Worm (Caenorhabditis elegans) whole organism, L4 larva: ENCODE results near the gene F09E5.16.

Source experiments
- D1046.2 ChIP-seq: fragments of 200-800 bp; sonication (Bioruptor generic); IDR thresholded peaks from 2 replicates; pipeline ENCODE4 v1.3.6; 2022; ENCODE audit warnings: missing genetic modification characterization, missing compliant biosample characterization
- F44E2.7 ChIP-seq: fragments of 200-800 bp; sonication (Bioruptor generic); IDR thresholded peaks from 2 replicates; pipeline ENCODE4 v2.1.2; 2022; ENCODE audit warnings: missing genetic modification characterization, missing compliant biosample characterization
- R02D3.7 ChIP-seq: fragments of 150-350 bp; sonication (generic microtip); optimal IDR thresholded peaks from 3 replicates; lab custom pipeline; 2014; ENCODE audit warnings: missing biosample characterization, missing genetic modification characterization
- T26A8.4 ChIP-seq: fragments of 200-800 bp; sonication (Bioruptor generic); IDR thresholded peaks from 2 replicates; pipeline ENCODE4 v1.3.6; 2022; ENCODE audit warnings: missing genetic modification characterization, missing compliant biosample characterization
- Y105C5A.15 ChIP-seq: fragments of 200-800 bp; sonication (Bioruptor generic); IDR thresholded peaks from 2 replicates; pipeline ENCODE4 v1.3.6; 2022; ENCODE audit warnings: missing genetic modification characterization, missing compliant biosample characterization
- Y48G9A.11 ChIP-seq: fragments of 200-800 bp; sonication (Bioruptor generic); IDR thresholded peaks from 2 replicates; pipeline ENCODE4 v1.3.6; 2022; ENCODE audit warnings: missing genetic modification reagents, missing genetic modification characterization, missing compliant biosample characterization
- Y5F2A.4 ChIP-seq: fragments of 200-800 bp; sonication (Bioruptor generic); optimal IDR thresholded peaks from 2 replicates; lab custom pipeline; 2018; ENCODE audit warnings: mild to moderate bottlenecking, missing genetic modification characterization, missing compliant biosample characterization
- Y75B8A.6 ChIP-seq: fragments of 200-800 bp; sonication (Bioruptor generic); IDR thresholded peaks from 2 replicates; pipeline ENCODE4 v1.3.6; 2022; ENCODE audit warnings: missing genetic modification reagents, missing genetic modification characterization, missing compliant biosample characterization
- ZK546.5 ChIP-seq, 2 experiments: sonication (generic microtip); optimal IDR thresholded peaks; 2 replicates each; lab custom pipeline; 2017; ENCODE audit warnings: missing biosample characterization in 2 of 2, missing genetic modification characterization in 2 of 2
- aly-2 ChIP-seq: sonication (generic microtip); optimal IDR thresholded peaks from 2 replicates; lab custom pipeline; 2018; ENCODE audit warnings: missing biosample characterization, missing genetic modification characterization
- ama-1 ChIP-seq: fragments of 150-350 bp; optimal IDR thresholded peaks from 2 replicates; lab custom pipeline; 2014; ENCODE audit warnings: inconsistent platforms, mixed read lengths
- arid-1 ChIP-seq: fragments of 200-800 bp; sonication (Bioruptor generic); conservative IDR thresholded peaks from 2 replicates; pipeline ENCODE4 v1.3.6; 2022; ENCODE audit warnings: missing genetic modification reagents, missing genetic modification characterization, missing compliant biosample characterization
- ceh-28 ChIP-seq: fragments of 150-350 bp; optimal IDR thresholded peaks from 2 replicates; lab custom pipeline; 2014; ENCODE audit warnings: missing biosample characterization, missing genetic modification reagents, missing genetic modification characterization
- ceh-44 ChIP-seq: fragments of 200-800 bp; sonication (Bioruptor generic); IDR thresholded peaks from 2 replicates; pipeline ENCODE4 v1.3.6; 2022; ENCODE audit warnings: missing genetic modification reagents, missing genetic modification characterization, missing compliant biosample characterization
- cey-2 ChIP-seq: sonication (generic microtip); optimal IDR thresholded peaks from 3 replicates; lab custom pipeline; 2017; ENCODE audit warnings: missing genetic modification characterization, mild to moderate bottlenecking, missing compliant biosample characterization, antibody characterized with exemption, borderline replicate concordance; ENCODE audit not compliant: insufficient read depth
- ctbp-1 ChIP-seq: fragments of 200-800 bp; sonication (Bioruptor generic); IDR thresholded peaks from 2 replicates; pipeline ENCODE4 v1.3.6; 2022; ENCODE audit warnings: missing genetic modification reagents, missing genetic modification characterization, missing compliant biosample characterization
- daf-12 ChIP-seq: fragments of 150-350 bp; optimal IDR thresholded peaks from 2 replicates; lab custom pipeline; 2014; ENCODE audit warnings: missing biosample characterization, missing genetic modification reagents, missing genetic modification characterization
- duxl-1 ChIP-seq: sonication (generic microtip); optimal IDR thresholded peaks from 2 replicates; lab custom pipeline; 2016; ENCODE audit warnings: mild to moderate bottlenecking, missing genetic modification characterization, moderate library complexity, missing compliant biosample characterization; ENCODE audit not compliant: poor library complexity
- dve-1 ChIP-seq: sonication (generic microtip); optimal IDR thresholded peaks from 2 replicates; lab custom pipeline; 2017; ENCODE audit warnings: antibody characterized with exemption, mild to moderate bottlenecking, missing genetic modification characterization, missing compliant biosample characterization; ENCODE audit not compliant: insufficient read depth
- egl-43 ChIP-seq: fragments of 200-800 bp; sonication (Bioruptor generic); IDR thresholded peaks from 2 replicates; pipeline ENCODE4 v1.3.6; 2022; ENCODE audit warnings: missing genetic modification reagents, missing genetic modification characterization, missing compliant biosample characterization
- fkh-10 ChIP-seq: fragments of 150-350 bp; optimal IDR thresholded peaks from 2 replicates; lab custom pipeline; 2014; ENCODE audit warnings: missing biosample characterization, missing genetic modification reagents, missing genetic modification characterization
- fos-1 ChIP-seq: fragments of 150-350 bp; optimal IDR thresholded peaks from 2 replicates; lab custom pipeline; 2014; ENCODE audit warnings: missing biosample characterization, missing genetic modification characterization
- hif-1 ChIP-seq, 2 experiments: sonication (generic microtip); optimal IDR thresholded peaks; 2 replicates each; lab custom pipeline; 2016 to 2017; ENCODE audit warnings: missing compliant biosample characterization in 2 of 2, missing genetic modification characterization in 2 of 2, missing genetic modification reagents in 2 of 2, missing genotype in 2 of 2, mild to moderate bottlenecking in 1 of 2
- hlh-11 ChIP-seq: fragments of 200-800 bp; sonication (Bioruptor generic); optimal IDR thresholded peaks from 2 replicates; lab custom pipeline; 2018; ENCODE audit warnings: mild to moderate bottlenecking, missing genetic modification characterization, missing compliant biosample characterization
- hmg-1.1 ChIP-seq: fragments of 200-800 bp; sonication (Bioruptor generic); IDR thresholded peaks from 2 replicates; pipeline ENCODE4 v1.3.6; 2022; ENCODE audit warnings: missing genetic modification reagents, missing genetic modification characterization, missing compliant biosample characterization
- jun-1 ChIP-seq: fragments of 150-350 bp; optimal IDR thresholded peaks from 2 replicates; lab custom pipeline; 2014; ENCODE audit warnings: missing biosample characterization, missing genetic modification reagents, missing genetic modification characterization
- lim-7 ChIP-seq: fragments of 200-800 bp; sonication (Bioruptor generic); IDR thresholded peaks from 2 replicates; pipeline ENCODE4 v1.3.6; 2022; ENCODE audit warnings: missing genetic modification characterization, missing compliant biosample characterization
- lin-13 ChIP-seq: fragments of 150-350 bp; optimal IDR thresholded peaks from 2 replicates; lab custom pipeline; 2014; ENCODE audit warnings: missing biosample characterization, missing genetic modification reagents, missing genetic modification characterization
- lin-29 ChIP-seq: fragments of 200-800 bp; sonication (Bioruptor generic); IDR thresholded peaks from 2 replicates; pipeline ENCODE4 v1.3.6; 2022; ENCODE audit warnings: missing genetic modification reagents, missing genetic modification characterization, missing compliant biosample characterization
- lin-39 ChIP-seq: fragments of 150-350 bp; optimal IDR thresholded peaks from 2 replicates; lab custom pipeline; 2014; ENCODE audit warnings: missing biosample characterization, missing genetic modification reagents, missing genetic modification characterization
- madf-5 ChIP-seq, 2 experiments: fragments of 200-800 bp; sonication (Bioruptor generic); IDR thresholded peaks; 2 replicates each; pipeline ENCODE4 v1.3.6; 2022; ENCODE audit warnings: missing compliant biosample characterization in 2 of 2, missing genetic modification characterization in 2 of 2
- madf-9 ChIP-seq: fragments of 200-800 bp; sonication (Bioruptor generic); conservative IDR thresholded peaks from 2 replicates; pipeline ENCODE4 v1.3.6; 2022; ENCODE audit warnings: missing genetic modification reagents, missing genetic modification characterization, missing compliant biosample characterization
- mep-1 ChIP-seq: fragments of 150-350 bp; sonication (generic microtip); optimal IDR thresholded peaks from 3 replicates; lab custom pipeline; 2014; ENCODE audit warnings: missing biosample characterization, missing genetic modification characterization
- mxl-2 ChIP-seq: fragments of 200-800 bp; sonication (Bioruptor generic); conservative IDR thresholded peaks from 2 replicates; pipeline ENCODE4 v1.3.6; 2022; ENCODE audit warnings: missing genetic modification reagents, missing genetic modification characterization, missing compliant biosample characterization
- mxl-3 ChIP-seq: fragments of 200-800 bp; sonication (Bioruptor generic); optimal IDR thresholded peaks from 2 replicates; lab custom pipeline; 2018; ENCODE audit warnings: mild to moderate bottlenecking, missing genetic modification characterization, missing compliant biosample characterization
- nhr-11 ChIP-seq: fragments of 150-350 bp; optimal IDR thresholded peaks from 2 replicates; lab custom pipeline; 2014; ENCODE audit warnings: missing biosample characterization, missing genetic modification characterization
- nhr-48 ChIP-seq: sonication (generic microtip); optimal IDR thresholded peaks from 2 replicates; lab custom pipeline; 2016; ENCODE audit warnings: mild to moderate bottlenecking, missing genetic modification characterization, missing compliant biosample characterization
- nhr-6 ChIP-seq: fragments of 150-350 bp; optimal IDR thresholded peaks from 2 replicates; lab custom pipeline; 2014; ENCODE audit warnings: missing biosample characterization, missing genetic modification characterization
- nhr-77 ChIP-seq: fragments of 150-350 bp; optimal IDR thresholded peaks from 2 replicates; lab custom pipeline; 2014; ENCODE audit warnings: missing biosample characterization, missing genetic modification characterization
- pha-4 ChIP-seq, 2 experiments: fragments of 150-350 bp in 1 of 2; fragments of 200-800 bp in 1 of 2; sonication (Bioruptor generic) in 1 of 2; IDR thresholded peaks in 1 of 2; optimal IDR thresholded peaks in 1 of 2; 2 replicates each; pipeline versions ENCODE4 v1.3.6 to Lab custom; 2014 to 2022; ENCODE audit warnings: missing genetic modification characterization in 2 of 2, missing genetic modification reagents in 2 of 2, missing biosample characterization in 1 of 2, missing compliant biosample characterization in 1 of 2
- pqm-1 ChIP-seq: sonication (generic microtip); optimal IDR thresholded peaks from 2 replicates; lab custom pipeline; 2017; ENCODE audit warnings: missing biosample characterization, missing genetic modification characterization
- sdz-12 ChIP-seq: fragments of 200-800 bp; sonication (Bioruptor generic); optimal IDR thresholded peaks from 2 replicates; lab custom pipeline; 2018; ENCODE audit warnings: mild to moderate bottlenecking, missing genetic modification characterization, missing compliant biosample characterization
- snpc-1.2 ChIP-seq: fragments of 200-800 bp; sonication (Bioruptor generic); IDR thresholded peaks from 2 replicates; pipeline ENCODE4 v1.3.6; 2022; ENCODE audit warnings: missing genetic modification reagents, missing genetic modification characterization, missing compliant biosample characterization
- spr-3 ChIP-seq: fragments of 200-800 bp; sonication (Bioruptor generic); optimal IDR thresholded peaks from 2 replicates; lab custom pipeline; 2018; ENCODE audit warnings: mild to moderate bottlenecking, missing genetic modification characterization, missing compliant biosample characterization
- tag-97 ChIP-seq: fragments of 200-800 bp; sonication (Bioruptor generic); IDR thresholded peaks from 2 replicates; pipeline ENCODE4 v1.3.6; 2022; ENCODE audit warnings: missing genetic modification characterization, missing compliant biosample characterization
- unc-39 ChIP-seq: sonication (generic microtip); optimal IDR thresholded peaks from 2 replicates; lab custom pipeline; 2017; ENCODE audit warnings: missing biosample characterization, missing genetic modification characterization
- unc-62 ChIP-seq, 3 experiments: fragments of 150-350 bp in 1 of 3; sonication (generic microtip); optimal IDR thresholded peaks in 2 of 3; peaks in 1 of 3; 1 replicate in 1 of 3; 2 replicates in 2 of 3; lab custom pipeline; 2014 to 2017; ENCODE audit warnings: missing biosample characterization in 3 of 3, missing genetic modification characterization in 3 of 3, missing genetic modification reagents in 3 of 3, missing genotype in 1 of 3
- zag-1 ChIP-seq: fragments of 150-350 bp; optimal IDR thresholded peaks from 2 replicates; lab custom pipeline; 2014; ENCODE audit warnings: missing biosample characterization, missing genetic modification characterization
- zip-2 ChIP-seq: fragments of 150-350 bp; optimal IDR thresholded peaks from 2 replicates; lab custom pipeline; 2014; ENCODE audit warnings: missing biosample characterization, missing genetic modification characterization
- ztf-11 ChIP-seq: fragments of 150-350 bp; optimal IDR thresholded peaks from 2 replicates; lab custom pipeline; 2014; ENCODE audit warnings: missing biosample characterization, missing genetic modification characterization

The F09E5.16 gene

ce11 chrII:5332345-5333124 is 33.0 kb downstream of the F09E5.16 start:
- no peak for TF ChIP-seq zip-2 (tag; lab: Kevin White, UChicago)
- peak; percentile 7 for TF ChIP-seq duxl-1 (tag; lab: Kevin White, UChicago)
- TF ChIP-seq zag-1 (tag; lab: Kevin White, UChicago): no peak
- no peak for TF ChIP-seq lin-29 (GFP tag; lab: Robert Waterston, UW)
- TF ChIP-seq mxl-3 (GFP tag; lab: Kevin White, UChicago): no peak
- TF ChIP-seq fos-1 (tag; lab: Kevin White, UChicago): peak; percentile 44
- TF ChIP-seq R02D3.7 (tag; lab: Kevin White, UChicago): no peak
- no peak for TF ChIP-seq jun-1 (tag; lab: Kevin White, UChicago)
- TF ChIP-seq lin-13 (GFP tag; lab: Kevin White, UChicago): no peak
- TF ChIP-seq unc-62 (GFP tag; optimal IDR thresholded peaks at IDR 0.05 in 1 of 2; lab: Kevin White, UChicago): peak in 1 of 2 experiments; percentile 96
- no peak for TF ChIP-seq unc-62 (tag; optimal IDR thresholded peaks at IDR 0.05; lab: Kevin White, UChicago)
- no peak for TF ChIP-seq egl-43
- TF ChIP-seq ceh-28 (tag; lab: Kevin White, UChicago): no peak
- TF ChIP-seq hmg-1.1 (GFP tag; lab: Robert Waterston, UW): no peak
- TF ChIP-seq cey-2 (tag; lab: Kevin White, UChicago): no peak
- no peak for TF ChIP-seq nhr-48 (tag; lab: Kevin White, UChicago)
- no peak for TF ChIP-seq snpc-1.2 (GFP tag; lab: Robert Waterston, UW)
- no peak for TF ChIP-seq mep-1
- peak; percentile 76 for TF ChIP-seq pqm-1 (tag; lab: Kevin White, UChicago)
- TF ChIP-seq ctbp-1 (GFP tag; lab: Robert Waterston, UW): no peak
- peak; percentile 21 for TF ChIP-seq dve-1
- TF ChIP-seq nhr-77: no peak
- no peak for TF ChIP-seq daf-12
- no peak for TF ChIP-seq lim-7 (GFP tag; lab: Robert Waterston, UW)
- no peak for TF ChIP-seq ZK546.5 (tag; optimal IDR thresholded peaks at IDR 0.05; lab: Kevin White, UChicago)
- no peak for TF ChIP-seq madf-5 (GFP tag; IDR thresholded peaks at IDR 0.05; lab: Robert Waterston, UW)
- TF ChIP-seq aly-2 (tag; lab: Kevin White, UChicago): no peak
- TF ChIP-seq pha-4 (GFP tag; IDR thresholded peaks at IDR 0.05; lab: Robert Waterston, UW): no peak
- TF ChIP-seq pha-4 (tag; optimal IDR thresholded peaks at IDR 0.05; lab: Kevin White, UChicago): peak; percentile 5
- TF ChIP-seq spr-3 (GFP tag; lab: Kevin White, UChicago): no peak
- TF ChIP-seq nhr-11: no peak
- no peak for TF ChIP-seq fkh-10 (GFP tag; lab: Kevin White, UChicago)
- no peak for TF ChIP-seq ama-1 (lab: Kevin White, UChicago)
- TF ChIP-seq F44E2.7 (GFP tag; lab: Robert Waterston, UW): no peak
- TF ChIP-seq D1046.2 (GFP tag; lab: Robert Waterston, UW): no peak
- no peak for TF ChIP-seq lin-39 (tag; lab: Kevin White, UChicago)
- TF ChIP-seq unc-39 (tag; lab: Kevin White, UChicago): no peak
- no peak for TF ChIP-seq mxl-2
- no peak for TF ChIP-seq T26A8.4 (GFP tag; lab: Robert Waterston, UW)
- no peak for TF ChIP-seq Y48G9A.11 (GFP tag; lab: Robert Waterston, UW)
- no peak for TF ChIP-seq Y105C5A.15 (GFP tag; lab: Robert Waterston, UW)
- no peak for TF ChIP-seq tag-97 (GFP tag; lab: Robert Waterston, UW)
- no peak for TF ChIP-seq ceh-44
- peak in 1 of 2 experiments; percentile 9 for TF ChIP-seq hif-1 (tag; optimal IDR thresholded peaks at IDR 0.05; lab: Kevin White, UChicago)
- peak; percentile 2 for TF ChIP-seq hlh-11 (tag; lab: Kevin White, UChicago)
- TF ChIP-seq sdz-12 (GFP tag; lab: Kevin White, UChicago): no peak
- no peak for TF ChIP-seq Y5F2A.4
- TF ChIP-seq nhr-6 (tag; lab: Kevin White, UChicago): peak; percentile 62
- TF ChIP-seq ztf-11 (tag; lab: Kevin White, UChicago): no peak
- TF ChIP-seq arid-1 (GFP tag; lab: Robert Waterston, UW): no peak
- no peak for TF ChIP-seq Y75B8A.6 (GFP tag; lab: Robert Waterston, UW)
- no peak for TF ChIP-seq madf-9 (GFP tag; lab: Robert Waterston, UW)
